Fruit fly (Drosophila melanogaster): ENCODE measurements around the gene IFT46.

IFT46 gene

DNA sequence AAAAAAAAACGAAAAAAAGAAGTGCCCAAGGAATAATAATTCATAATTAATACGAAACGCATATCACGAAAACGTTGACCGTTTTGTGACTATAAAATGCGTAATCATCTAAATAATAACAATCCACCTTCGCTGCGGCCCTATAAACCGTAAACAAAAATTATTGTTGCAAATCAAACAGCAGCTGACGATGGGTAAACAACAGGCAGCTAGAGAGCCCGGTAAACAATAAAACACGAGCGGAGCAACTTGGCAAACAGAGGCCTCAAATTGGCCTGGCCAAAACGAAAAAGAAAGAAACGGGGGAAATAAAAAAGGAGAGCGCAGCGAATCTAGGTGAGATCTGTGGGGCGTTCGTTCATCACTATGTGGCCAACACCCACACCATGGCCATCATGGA lies 48.3 kb downstream of the IFT46 start (continued):
- TF ChIP-seq repo (GFP tag; optimal IDR thresholded peaks at IDR 0.05): no peak
- peak; percentile 20 for TF ChIP-seq ems (GFP tag; optimal IDR thresholded peaks at IDR 0.05)
- no peak for TF ChIP-seq HLH4C (GFP tag; IDR thresholded peaks at IDR 0.05; ENCODE audit: partially characterized antibody)
- no peak for TF ChIP-seq ac (GFP tag; optimal IDR thresholded peaks at IDR 0.05)
- no peak for TF ChIP-seq CG14860 (GFP tag; IDR thresholded peaks at IDR 0.05; ENCODE audit: partially characterized antibody)
- no peak for TF ChIP-seq CG30020 (tag; optimal IDR thresholded peaks at IDR 0.05)
- TF ChIP-seq Atf3 (GFP tag; optimal IDR thresholded peaks at IDR 0.05): no peak
- TF ChIP-seq CG14014 (GFP tag; IDR thresholded peaks at IDR 0.05): peak; percentile 59; the same call in 1 of the 2 replicates
- no peak for TF ChIP-seq nerfin-2 (GFP tag; IDR thresholded peaks at IDR 0.05; ENCODE audit: partially characterized antibody)
- TF ChIP-seq p53 (GFP tag; optimal IDR thresholded peaks at IDR 0.05): no peak
- peak; percentile 62 for TF ChIP-seq CG10543 (GFP tag; optimal IDR thresholded peaks at IDR 0.05)
- no peak for TF ChIP-seq bowl (GFP tag; IDR thresholded peaks at IDR 0.05)
- no peak for TF ChIP-seq ab (GFP tag; optimal IDR thresholded peaks at IDR 0.05)
- peak; percentile 8 for TF ChIP-seq tx (GFP tag; optimal IDR thresholded peaks at IDR 0.05)
- no peak for TF ChIP-seq CG3838 (GFP tag; optimal IDR thresholded peaks at IDR 0.05)
- TF ChIP-seq zen (tag; optimal IDR thresholded peaks at IDR 0.05): no peak
- TF ChIP-seq al (GFP tag; IDR thresholded peaks at IDR 0.05): no peak
- TF ChIP-seq jigr1 (GFP tag; IDR thresholded peaks at IDR 0.05): no peak
- TF ChIP-seq CG6813 (GFP tag; optimal IDR thresholded peaks at IDR 0.05): peak; percentile 59
- TF ChIP-seq yki (optimal IDR thresholded peaks at IDR 0.05): no peak
- no peak for TF ChIP-seq tll (GFP tag; optimal IDR thresholded peaks at IDR 0.05)
- no peak for TF ChIP-seq CG1647 (GFP tag; optimal IDR thresholded peaks at IDR 0.05)
- peak; percentile 61; the same call in 2 of the 3 replicates for TF ChIP-seq Dbx (GFP tag; IDR thresholded peaks at IDR 0.05)
- TF ChIP-seq CG16863 (GFP tag; optimal IDR thresholded peaks at IDR 0.05): no peak
- no peak for TF ChIP-seq CG3065 (GFP tag; optimal IDR thresholded peaks at IDR 0.05)
- TF ChIP-seq Dref (GFP tag; IDR thresholded peaks at IDR 0.05): no peak
- no peak for TF ChIP-seq CG31388 (GFP tag; optimal IDR thresholded peaks at IDR 0.05)
- no peak for TF ChIP-seq CG11723 (GFP tag; optimal IDR thresholded peaks at IDR 0.05)
- TF ChIP-seq CG2129 (GFP tag; IDR thresholded peaks at IDR 0.05; ENCODE audit: partially characterized antibody): no peak
- TF ChIP-seq Sin3A (optimal IDR thresholded peaks at IDR 0.05): no peak
- no peak for TF ChIP-seq cas (GFP tag; IDR thresholded peaks at IDR 0.05)
- peak; percentile 9 for TF ChIP-seq CoRest (tag; optimal IDR thresholded peaks at IDR 0.05)
- TF ChIP-seq CG2889 (GFP tag; IDR thresholded peaks at IDR 0.05): no peak
- no peak for TF ChIP-seq az2 (GFP tag; optimal IDR thresholded peaks at IDR 0.05)
- TF ChIP-seq CG14441 (GFP tag; IDR thresholded peaks at IDR 0.05): no peak
- TF ChIP-seq Hr39 (optimal IDR thresholded peaks at IDR 0.05): no peak
- TF ChIP-seq CG9437 (GFP tag; optimal IDR thresholded peaks at IDR 0.05): no peak
- TF ChIP-seq jing (GFP tag; optimal IDR thresholded peaks at IDR 0.05): no peak
- TF ChIP-seq CG17802 (tag; optimal IDR thresholded peaks at IDR 0.05): no peak
- TF ChIP-seq fd96Cb (tag; optimal IDR thresholded peaks at IDR 0.05): no peak
- no peak for TF ChIP-seq Sox100B (GFP tag; optimal IDR thresholded peaks at IDR 0.05)
- TF ChIP-seq CG8388 (GFP tag; optimal IDR thresholded peaks at IDR 0.05): no peak
- TF ChIP-seq tgo (GFP tag; IDR thresholded peaks at IDR 0.05): no peak
- TF ChIP-seq CG17361 (GFP tag; IDR thresholded peaks at IDR 0.05): no peak
- TF ChIP-seq Dll (GFP tag; IDR thresholded peaks at IDR 0.05; ENCODE audit: partially characterized antibody): no peak
- TF ChIP-seq Rfx (GFP tag; IDR thresholded peaks at IDR 0.05): peak; percentile 53; the same call in 1 of the 2 replicates
- TF ChIP-seq Gsc (GFP tag; IDR thresholded peaks at IDR 0.05): no peak
- peak; percentile 64 for TF ChIP-seq CG18619 (GFP tag; optimal IDR thresholded peaks at IDR 0.05)
- no peak for TF ChIP-seq NK7.1 (GFP tag; optimal IDR thresholded peaks at IDR 0.05)
- TF ChIP-seq CG10267 (tag; optimal IDR thresholded peaks at IDR 0.05): no peak
- peak; percentile 8 for TF ChIP-seq CG17912 (GFP tag; optimal IDR thresholded peaks at IDR 0.05)
- no peak for TF ChIP-seq CG16779 (GFP tag; IDR thresholded peaks at IDR 0.05)
- TF ChIP-seq D19A (tag; optimal IDR thresholded peaks at IDR 0.05): no peak
